Worm (Caenorhabditis elegans) whole organism, L1 larva: Measurements from ENCODE around the gene gpc-1.

ENCODE experiments used
- C04F5.9 ChIP-seq: sonication (generic microtip); optimal IDR thresholded peaks from 2 replicates; lab custom pipeline; 2016; ENCODE audit warnings: missing genetic modification characterization, missing compliant biosample characterization
- C34B4.2 ChIP-seq: sonication (generic microtip); optimal IDR thresholded peaks from 2 replicates; lab custom pipeline; 2017; ENCODE audit warnings: mild to moderate bottlenecking, missing genetic modification characterization, missing compliant biosample characterization
- F16B12.6 ChIP-seq: fragments of 150-350 bp; optimal IDR thresholded peaks from 2 replicates; lab custom pipeline; 2014; ENCODE audit warnings: missing biosample characterization, missing genetic modification characterization
- Y116A8C.19 ChIP-seq: sonication (generic microtip); optimal IDR thresholded peaks from 2 replicates; lab custom pipeline; 2016; ENCODE audit warnings: missing compliant biosample characterization, missing genetic modification characterization, borderline replicate concordance
- aha-1 ChIP-seq: fragments of 150-350 bp; optimal IDR thresholded peaks from 2 replicates; lab custom pipeline; 2014; ENCODE audit warnings: missing biosample characterization, missing genetic modification characterization
- alr-1 ChIP-seq: fragments of 200-800 bp; sonication (Bioruptor generic); optimal IDR thresholded peaks from 2 replicates; lab custom pipeline; 2018; ENCODE audit warnings: borderline replicate concordance, mild to moderate bottlenecking, missing genetic modification characterization, missing compliant biosample characterization
- blmp-1 ChIP-seq: fragments of 150-350 bp; optimal IDR thresholded peaks from 2 replicates; lab custom pipeline; 2014; ENCODE audit warnings: missing biosample characterization, missing genetic modification characterization
- ceh-63 ChIP-seq: fragments of 200-800 bp; sonication (Bioruptor generic); optimal IDR thresholded peaks from 2 replicates; lab custom pipeline; 2018; ENCODE audit warnings: mild to moderate bottlenecking, missing genetic modification characterization, missing compliant biosample characterization
- ceh-8 ChIP-seq: fragments of 200-800 bp; sonication (Bioruptor generic); optimal IDR thresholded peaks from 2 replicates; lab custom pipeline; 2018; ENCODE audit warnings: mild to moderate bottlenecking, missing genetic modification characterization, moderate library complexity, missing compliant biosample characterization
- ceh-82 ChIP-seq, 3 experiments: fragments of 150-350 bp in 1 of 3; sonication (generic microtip) in 2 of 3; optimal IDR thresholded peaks; 2 replicates each; lab custom pipeline; 2014 to 2017; ENCODE audit warnings: missing biosample characterization in 3 of 3, missing genetic modification characterization in 3 of 3
- ceh-90 ChIP-seq: sonication (generic microtip); optimal IDR thresholded peaks from 2 replicates; lab custom pipeline; 2016; ENCODE audit warnings: missing genetic modification characterization, missing compliant biosample characterization
- egl-13 ChIP-seq: sonication (generic microtip); optimal IDR thresholded peaks from 2 replicates; lab custom pipeline; 2016; ENCODE audit warnings: missing genotype, missing genetic modification reagents, missing genetic modification characterization, missing compliant biosample characterization
- egl-27 ChIP-seq, 2 experiments: fragments of 150-350 bp in 1 of 2; sonication (generic microtip); optimal IDR thresholded peaks; 3 replicates each; lab custom pipeline; 2017 to 2018; ENCODE audit warnings: missing biosample characterization in 2 of 2, missing genetic modification characterization in 2 of 2, missing genetic modification reagents in 2 of 2
- elt-2 ChIP-seq: sonication (generic microtip); optimal IDR thresholded peaks from 2 replicates; lab custom pipeline; 2016; ENCODE audit warnings: missing genetic modification characterization, mild to moderate bottlenecking, inconsistent platforms, missing compliant biosample characterization, missing genetic modification reagents
- elt-3 ChIP-seq, 6 experiments: fragments of 150-350 bp in 1 of 6; sonication (generic microtip); optimal IDR thresholded peaks; 2 replicates each; lab custom pipeline; 2017 to 2018; ENCODE audit warnings: missing biosample characterization in 6 of 6, missing genetic modification characterization in 6 of 6, inconsistent platforms in 1 of 6
- fkh-8 ChIP-seq: sonication (generic microtip); optimal IDR thresholded peaks from 2 replicates; lab custom pipeline; 2016; ENCODE audit warnings: mild to moderate bottlenecking, missing genetic modification characterization, missing compliant biosample characterization
- hlh-17 ChIP-seq: fragments of 200-800 bp; sonication (Bioruptor generic); optimal IDR thresholded peaks from 2 replicates; lab custom pipeline; 2018; ENCODE audit warnings: missing genetic modification characterization, mild to moderate bottlenecking, missing compliant biosample characterization, moderate library complexity, borderline replicate concordance
- isw-1 ChIP-seq: fragments of 200-800 bp; sonication (Bioruptor generic); IDR thresholded peaks from 2 replicates; pipeline ENCODE4 v1.3.6; 2022; ENCODE audit warnings: missing genetic modification characterization, missing compliant biosample characterization
- jun-1 ChIP-seq: fragments of 150-350 bp; optimal IDR thresholded peaks from 2 replicates; lab custom pipeline; 2014; ENCODE audit warnings: missing biosample characterization, missing genetic modification reagents, missing genetic modification characterization
- lin-13 ChIP-seq: fragments of 150-350 bp; optimal IDR thresholded peaks from 2 replicates; lab custom pipeline; 2014; ENCODE audit warnings: missing biosample characterization, missing genetic modification reagents, missing genetic modification characterization
- lin-14 ChIP-seq: fragments of 200-800 bp; sonication (Bioruptor generic); optimal IDR thresholded peaks from 2 replicates; lab custom pipeline; 2018; ENCODE audit warnings: mild to moderate bottlenecking, missing genetic modification characterization, moderate library complexity, missing compliant biosample characterization
- lir-3 ChIP-seq: sonication (generic microtip); optimal IDR thresholded peaks from 2 replicates; lab custom pipeline; 2016; ENCODE audit warnings: mild to moderate bottlenecking, missing genetic modification characterization, moderate library complexity, missing compliant biosample characterization; ENCODE audit not compliant: poor library complexity
- lsy-2 ChIP-seq, 2 experiments: fragments of 150-350 bp; optimal IDR thresholded peaks; 2 replicates each; lab custom pipeline; 2014; ENCODE audit warnings: missing biosample characterization in 2 of 2, missing genetic modification characterization in 2 of 2
- mdl-1 ChIP-seq, 2 experiments: fragments of 150-350 bp; optimal IDR thresholded peaks; 2 replicates each; lab custom pipeline; 2014 to 2017; ENCODE audit warnings: missing biosample characterization in 2 of 2, missing genetic modification characterization in 2 of 2, inconsistent platforms in 1 of 2
- nhr-11 ChIP-seq: fragments of 150-350 bp; optimal IDR thresholded peaks from 2 replicates; lab custom pipeline; 2014; ENCODE audit warnings: missing biosample characterization, missing genetic modification characterization
- nhr-12 ChIP-seq: sonication (generic microtip); optimal IDR thresholded peaks from 2 replicates; lab custom pipeline; 2017; ENCODE audit warnings: missing biosample characterization, missing genetic modification characterization
- nhr-19 ChIP-seq: fragments of 200-800 bp; sonication (Bioruptor generic); conservative IDR thresholded peaks from 2 replicates; pipeline ENCODE4 v1.3.6; 2022; ENCODE audit warnings: missing genetic modification characterization, missing compliant biosample characterization
- nhr-237 ChIP-seq: fragments of 150-350 bp; optimal IDR thresholded peaks from 2 replicates; lab custom pipeline; 2014; ENCODE audit warnings: missing biosample characterization, missing genetic modification characterization
- nhr-28 ChIP-seq: fragments of 150-350 bp; optimal IDR thresholded peaks from 2 replicates; lab custom pipeline; 2014; ENCODE audit warnings: missing biosample characterization, missing genetic modification characterization
- nhr-47 ChIP-seq: sonication (generic microtip); optimal IDR thresholded peaks from 2 replicates; lab custom pipeline; 2016; ENCODE audit warnings: mild to moderate bottlenecking, missing genetic modification characterization, moderate library complexity, missing compliant biosample characterization
- nhr-71 ChIP-seq: sonication (generic microtip); optimal IDR thresholded peaks from 2 replicates; lab custom pipeline; 2016; ENCODE audit warnings: mild to moderate bottlenecking, missing genetic modification characterization, moderate library complexity, missing compliant biosample characterization
- nhr-76 ChIP-seq: sonication (generic microtip); optimal IDR thresholded peaks from 2 replicates; lab custom pipeline; 2017; ENCODE audit warnings: missing biosample characterization, missing genetic modification characterization
- nhr-77 ChIP-seq: fragments of 150-350 bp; optimal IDR thresholded peaks from 2 replicates; lab custom pipeline; 2014; ENCODE audit warnings: missing biosample characterization, missing genetic modification characterization
- nhr-85 ChIP-seq: sonication (generic microtip); peaks from one replicate; lab custom pipeline; 2016; ENCODE audit warnings: missing genetic modification characterization, inconsistent platforms, missing compliant biosample characterization
- pag-3 ChIP-seq: sonication (generic microtip); optimal IDR thresholded peaks from 2 replicates; lab custom pipeline; 2017; ENCODE audit warnings: missing genetic modification characterization, mild to moderate bottlenecking, missing compliant biosample characterization, antibody characterized with exemption, borderline replicate concordance; ENCODE audit not compliant: insufficient read depth
- pax-3 ChIP-seq: fragments of 200-800 bp; sonication (Bioruptor generic); optimal IDR thresholded peaks from 2 replicates; lab custom pipeline; 2018; ENCODE audit warnings: mild to moderate bottlenecking, missing genetic modification characterization, moderate library complexity, missing compliant biosample characterization
- pqm-1 ChIP-seq: sonication (generic microtip); optimal IDR thresholded peaks from 3 replicates; lab custom pipeline; 2017; ENCODE audit warnings: missing biosample characterization, missing genetic modification characterization
- rnt-1 ChIP-seq: sonication (generic microtip); optimal IDR thresholded peaks from 2 replicates; lab custom pipeline; 2016; ENCODE audit warnings: mild to moderate bottlenecking, missing genetic modification characterization, moderate library complexity, missing compliant biosample characterization
- snpc-4 ChIP-seq: fragments of 150-350 bp; optimal IDR thresholded peaks from 2 replicates; lab custom pipeline; 2014; ENCODE audit warnings: missing biosample characterization, missing genetic modification characterization
- sox-4 ChIP-seq: sonication (generic microtip); optimal IDR thresholded peaks from 2 replicates; lab custom pipeline; 2016; ENCODE audit warnings: missing genetic modification characterization, missing compliant biosample characterization
- sup-37 ChIP-seq: fragments of 200-800 bp; sonication (Bioruptor generic); optimal IDR thresholded peaks from 2 replicates; lab custom pipeline; 2018; ENCODE audit warnings: mild to moderate bottlenecking, missing genetic modification characterization, missing compliant biosample characterization
- swsn-7 ChIP-seq: sonication (generic microtip); optimal IDR thresholded peaks from 2 replicates; lab custom pipeline; 2016; ENCODE audit warnings: missing genetic modification characterization, missing compliant biosample characterization
- tlp-1 ChIP-seq: fragments of 150-350 bp; optimal IDR thresholded peaks from 2 replicates; lab custom pipeline; 2014; ENCODE audit warnings: missing biosample characterization, missing genetic modification characterization
- unc-62 ChIP-seq: fragments of 150-350 bp; optimal IDR thresholded peaks from 2 replicates; lab custom pipeline; 2014; ENCODE audit warnings: missing biosample characterization, missing genetic modification reagents, missing genetic modification characterization
- unc-86 ChIP-seq: sonication (generic microtip); optimal IDR thresholded peaks from 2 replicates; lab custom pipeline; 2016; ENCODE audit warnings: missing genetic modification characterization, missing compliant biosample characterization
- vab-15 ChIP-seq: sonication (generic microtip); optimal IDR thresholded peaks from 2 replicates; lab custom pipeline; 2017; ENCODE audit warnings: missing genotype, mild to moderate bottlenecking, missing genetic modification characterization, missing compliant biosample characterization
- xbp-1 ChIP-seq: sonication (generic microtip); optimal IDR thresholded peaks from 2 replicates; lab custom pipeline; 2016; ENCODE audit warnings: missing genetic modification characterization, missing compliant biosample characterization
- zag-1 ChIP-seq: fragments of 150-350 bp; optimal IDR thresholded peaks from 2 replicates; lab custom pipeline; 2014; ENCODE audit warnings: missing biosample characterization, missing genetic modification characterization
- ztf-11 ChIP-seq, 2 experiments: sonication (generic microtip); optimal IDR thresholded peaks; 2 replicates each; lab custom pipeline; 2016 to 2017; ENCODE audit warnings: missing genetic modification characterization in 2 of 2, missing biosample characterization in 1 of 2, missing compliant biosample characterization in 1 of 2
- ztf-4 ChIP-seq: fragments of 150-350 bp; optimal IDR thresholded peaks from 2 replicates; lab custom pipeline; 2014; ENCODE audit warnings: missing biosample characterization, missing genetic modification characterization

gpc-1 gene

DNA sequence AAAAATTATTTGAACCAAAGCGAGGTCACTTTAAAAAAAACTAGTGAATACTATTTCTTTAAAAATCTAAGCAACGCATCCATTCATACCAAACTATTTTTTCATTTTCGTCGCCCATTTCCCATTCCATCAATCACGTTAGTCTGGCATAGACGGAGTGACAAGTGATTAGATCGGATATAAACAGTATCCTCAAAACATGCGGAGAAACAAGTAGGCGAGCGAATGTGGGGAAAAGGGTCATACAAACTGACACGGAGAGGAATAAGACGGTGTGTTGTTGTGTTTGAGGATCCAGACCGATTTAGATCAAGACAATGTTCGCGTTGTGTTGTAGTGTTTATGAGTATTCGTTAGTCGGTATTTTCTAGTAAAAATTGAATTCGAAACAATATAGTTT is 27.6 kb upstream of the gpc-1 start (continued):
- TF ChIP-seq mdl-1 (tag; optimal IDR thresholded peaks at IDR 0.05; lab: Kevin White, UChicago) (no peak), ztf-4 (tag; lab: Kevin White, UChicago) (no peak), elt-3 (tag; optimal IDR thresholded peaks at IDR 0.05; lab: Kevin White, UChicago) (peak in 2 of 6 experiments; percentile 18 to 28), ztf-11 (tag; optimal IDR thresholded peaks at IDR 0.05; lab: Kevin White, UChicago) (no peak), pag-3 (tag; lab: Kevin White, UChicago) (no peak), elt-2 (tag; lab: Kevin White, UChicago) (no peak), pax-3 (tag; lab: Kevin White, UChicago) (no peak), vab-15 (no peak), xbp-1 (tag; lab: Kevin White, UChicago) (no peak), nhr-47 (tag; lab: Kevin White, UChicago) (no peak), lsy-2 (tag; optimal IDR thresholded peaks at IDR 0.05; lab: Kevin White, UChicago) (no peak), rnt-1 (tag; lab: Kevin White, UChicago) (no peak), nhr-77 (tag; lab: Kevin White, UChicago) (no peak), nhr-237 (no peak), nhr-71 (tag; lab: Kevin White, UChicago) (no peak), alr-1 (tag; lab: Kevin White, UChicago) (no peak)

ce11 chrX:12911235-12911634 is 26.4 kb upstream of the gpc-1 start:
- TF ChIP-seq nhr-47 (tag; lab: Kevin White, UChicago) (peak; percentile 50), nhr-28 (no peak), Y116A8C.19 (tag; lab: Kevin White, UChicago) (no peak), zag-1 (tag; lab: Kevin White, UChicago) (no peak), mdl-1 (tag; optimal IDR thresholded peaks at IDR 0.05; lab: Kevin White, UChicago) (peak in 1 of 2 experiments; percentile 83), sox-4 (no peak), blmp-1 (tag; lab: Kevin White, UChicago) (no peak), ceh-8 (no peak), isw-1 (GFP tag; lab: Robert Waterston, UW) (no peak), unc-62 (GFP tag; lab: Kevin White, UChicago) (no peak), nhr-76 (tag; lab: Kevin White, UChicago) (no peak), ceh-90 (tag; lab: Kevin White, UChicago) (no peak), hlh-17 (GFP tag; lab: Kevin White, UChicago) (no peak), lir-3 (tag; lab: Kevin White, UChicago) (no peak), elt-2 (tag; lab: Kevin White, UChicago) (peak; percentile 85), fkh-8 (tag; lab: Kevin White, UChicago) (peak; percentile 71), sup-37 (GFP tag; lab: Kevin White, UChicago) (no peak), ceh-82 (tag; optimal IDR thresholded peaks at IDR 0.05; lab: Kevin White, UChicago) (no peak), nhr-19 (GFP tag; lab: Robert Waterston, UW) (peak; percentile 59), pqm-1 (tag; lab: Kevin White, UChicago) (no peak), swsn-7 (tag; lab: Kevin White, UChicago) (peak; percentile 22), C34B4.2 (tag; lab: Kevin White, UChicago) (no peak), aha-1 (tag; lab: Kevin White, UChicago) (no peak), nhr-12 (tag; lab: Kevin White, UChicago) (no peak), ceh-63 (GFP tag; lab: Kevin White, UChicago) (no peak), lin-14 (GFP tag; lab: Kevin White, UChicago) (peak; percentile 65), egl-13 (tag; lab: Kevin White, UChicago) (peak; percentile 49), alr-1 (tag; lab: Kevin White, UChicago) (no peak), nhr-71 (tag; lab: Kevin White, UChicago) (peak; percentile 77), nhr-85 (tag; lab: Kevin White, UChicago) (no peak), ztf-11 (tag; optimal IDR thresholded peaks at IDR 0.05; lab: Kevin White, UChicago) (no peak), jun-1 (tag; lab: Kevin White, UChicago) (no peak), pax-3 (tag; lab: Kevin White, UChicago) (peak; percentile 8), snpc-4 (tag; lab: Kevin White, UChicago) (no peak), C04F5.9 (tag; lab: Kevin White, UChicago) (no peak), nhr-11 (no peak), F16B12.6 (tag; lab: Kevin White, UChicago) (no peak), tlp-1 (no peak), lin-13 (no peak), unc-86 (tag; lab: Kevin White, UChicago) (no peak), egl-27 (tag; optimal IDR thresholded peaks at IDR 0.05; lab: Kevin White, UChicago) (no peak), vab-15 (no peak)
